Worm (Caenorhabditis elegans) whole organism, L1 larva: Measurements from ENCODE around the gene C10A4.1.

Source experiments
- alr-1 ChIP-seq: fragments of 200-800 bp; sonication (Bioruptor generic); optimal IDR thresholded peaks from 2 replicates; lab custom pipeline; 2018; ENCODE audit warnings: borderline replicate concordance, mild to moderate bottlenecking, missing genetic modification characterization, missing compliant biosample characterization
- egl-27 ChIP-seq, 2 experiments: fragments of 150-350 bp in 1 of 2; sonication (generic microtip); optimal IDR thresholded peaks; 3 replicates each; lab custom pipeline; 2017 to 2018; ENCODE audit warnings: missing biosample characterization in 2 of 2, missing genetic modification characterization in 2 of 2, missing genetic modification reagents in 2 of 2
- isw-1 ChIP-seq: fragments of 200-800 bp; sonication (Bioruptor generic); IDR thresholded peaks from 2 replicates; pipeline ENCODE4 v1.3.6; 2022; ENCODE audit warnings: missing genetic modification characterization, missing compliant biosample characterization
- lin-14 ChIP-seq: fragments of 200-800 bp; sonication (Bioruptor generic); optimal IDR thresholded peaks from 2 replicates; lab custom pipeline; 2018; ENCODE audit warnings: mild to moderate bottlenecking, missing genetic modification characterization, moderate library complexity, missing compliant biosample characterization
- nhr-28 ChIP-seq: fragments of 150-350 bp; optimal IDR thresholded peaks from 2 replicates; lab custom pipeline; 2014; ENCODE audit warnings: missing biosample characterization, missing genetic modification characterization
- unc-30 ChIP-seq: sonication (generic microtip); optimal IDR thresholded peaks from 2 replicates; lab custom pipeline; 2017; ENCODE audit warnings: missing biosample characterization, missing genetic modification characterization
- ztf-11 ChIP-seq, 2 experiments: sonication (generic microtip); optimal IDR thresholded peaks; 2 replicates each; lab custom pipeline; 2016 to 2017; ENCODE audit warnings: missing genetic modification characterization in 2 of 2, missing biosample characterization in 1 of 2, missing compliant biosample characterization in 1 of 2
- ztf-4 ChIP-seq: fragments of 150-350 bp; optimal IDR thresholded peaks from 2 replicates; lab custom pipeline; 2014; ENCODE audit warnings: missing biosample characterization, missing genetic modification characterization

DNA sequence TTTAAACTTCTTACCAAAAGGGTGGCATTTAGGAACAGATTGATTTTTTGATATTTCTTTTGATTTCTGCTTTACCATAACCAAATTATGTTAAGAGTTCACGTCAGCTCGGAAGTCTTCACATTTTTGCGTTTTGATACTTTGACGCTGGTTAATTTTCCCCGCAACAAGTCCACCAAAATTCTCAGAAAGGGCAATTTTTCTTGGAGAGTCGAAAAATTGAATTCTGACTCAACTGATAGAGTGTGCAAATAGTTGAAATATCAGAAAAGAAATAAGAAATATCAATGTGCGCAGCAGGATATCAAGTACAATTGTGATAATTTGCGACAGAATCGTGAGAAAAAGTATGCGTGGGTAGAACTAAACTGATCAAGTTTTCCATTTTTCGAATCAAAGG is 46.4 kb upstream of the C10A4.1 start:
- TF ChIP-seq egl-27 (tag; optimal IDR thresholded peaks at IDR 0.05; lab: Kevin White, UChicago) (no peak), ztf-4 (tag; lab: Kevin White, UChicago) (no peak), unc-30 (no peak), nhr-28 (tag; lab: Kevin White, UChicago) (no peak), ztf-11 (tag; optimal IDR thresholded peaks at IDR 0.05; lab: Kevin White, UChicago) (no peak), lin-14 (GFP tag; lab: Kevin White, UChicago) (no peak), alr-1 (tag; lab: Kevin White, UChicago) (no peak), isw-1 (GFP tag; lab: Robert Waterston, UW) (no peak)
